Worm (Caenorhabditis elegans): ENCODE results near the gene vha-11.

ce11 chrIV:2314862-2315261 is 495 bp upstream of the vha-11 start:
- TF ChIP-seq ama-1 (optimal IDR thresholded peaks at IDR 0.05) (no peak), F13C5.2 (tag; optimal IDR thresholded peaks at IDR 0.05) (no peak), ceh-13 (GFP tag; optimal IDR thresholded peaks at IDR 0.05) (no peak), ets-7 (tag; optimal IDR thresholded peaks at IDR 0.05) (no peak), tbx-37 (GFP tag; conservative IDR thresholded peaks at IDR 0.05) (no peak), flt-1 (GFP tag; IDR thresholded peaks at IDR 0.05) (no peak), sea-1 (GFP tag; conservative IDR thresholded peaks at IDR 0.05) (no peak), hmbx-1 (tag; optimal IDR thresholded peaks at IDR 0.05) (no peak), hnd-1 (tag; optimal IDR thresholded peaks at IDR 0.05) (no peak)
